Fruit fly (Drosophila melanogaster) whole organism, embryonic: ENCODE data around the gene CG13309.

Experiments used
- Adf1 ChIP-seq: fragments of 200-800 bp; sonication (Bioruptor generic); IDR thresholded peaks from 2 replicates; pipeline ENCODE4 v1.3.6; 2022; ENCODE audit warnings: missing biosample characterization, missing genetic modification characterization
- Blimp-1 ChIP-seq: fragments of 200-800 bp; sonication (Bioruptor generic); optimal IDR thresholded peaks from 3 replicates; lab custom pipeline; 2018; ENCODE audit warnings: missing biosample characterization, missing genetic modification characterization, mild to moderate bottlenecking, moderate library complexity, missing genetic modification reagents
- CG10147 ChIP-seq: fragments of 200-800 bp; sonication (Bioruptor generic); optimal IDR thresholded peaks from 2 replicates; lab custom pipeline; 2019; ENCODE audit warnings: missing biosample characterization, mild to moderate bottlenecking, missing genetic modification characterization, moderate library complexity
- CG11695 ChIP-seq: fragments of 200-800 bp; sonication (Bioruptor generic); IDR thresholded peaks from 3 replicates; pipeline ENCODE4 v1.3.6; 2022; ENCODE audit warnings: missing biosample characterization, missing genetic modification characterization
- CG12769 ChIP-seq: fragments of 200-800 bp; sonication (Bioruptor generic); optimal IDR thresholded peaks from 2 replicates; lab custom pipeline; 2019; ENCODE audit warnings: missing biosample characterization, mild to moderate bottlenecking, missing genetic modification characterization, moderate library complexity
- CG13123 ChIP-seq: fragments of 200-800 bp; sonication (Bioruptor generic); optimal IDR thresholded peaks from 2 replicates; lab custom pipeline; 2016; ENCODE audit warnings: missing biosample characterization, missing genetic modification characterization
- CG13296 ChIP-seq: fragments of 200-800 bp; sonication (Bioruptor generic); optimal IDR thresholded peaks from 3 replicates; lab custom pipeline; 2018; ENCODE audit warnings: missing biosample characterization, mild to moderate bottlenecking, missing genetic modification characterization
- CG13624 ChIP-seq: fragments of 200-800 bp; sonication (Bioruptor generic); optimal IDR thresholded peaks from 2 replicates; lab custom pipeline; 2016; ENCODE audit warnings: missing biosample characterization, missing genetic modification characterization
- CG14441 ChIP-seq: fragments of 200-800 bp; sonication (Bioruptor generic); IDR thresholded peaks from 2 replicates; pipeline ENCODE4 v1.3.6; 2022; ENCODE audit warnings: missing biosample characterization, missing genetic modification characterization
- CG14667 ChIP-seq: fragments of 200-800 bp; sonication (Bioruptor generic); IDR thresholded peaks from 2 replicates; pipeline ENCODE4 v1.3.6; 2022; ENCODE audit warnings: missing biosample characterization, missing genetic modification characterization
- CG15011 ChIP-seq: fragments of 200-800 bp; sonication (Bioruptor generic); optimal IDR thresholded peaks from 3 replicates; lab custom pipeline; 2018; ENCODE audit warnings: missing biosample characterization, mild to moderate bottlenecking, missing genetic modification characterization
- CG16779 ChIP-seq: fragments of 200-800 bp; sonication (Bioruptor generic); IDR thresholded peaks from 2 replicates; pipeline ENCODE4 v1.3.6; 2022; ENCODE audit warnings: missing biosample characterization, missing genetic modification characterization
- CG30020 ChIP-seq: fragments of 200-800 bp; optimal IDR thresholded peaks from 2 replicates; lab custom pipeline; 2019; ENCODE audit warnings: missing biosample characterization, mild to moderate bottlenecking, missing genetic modification characterization, moderate library complexity
- CG3995 ChIP-seq: fragments of 200-800 bp; sonication (Bioruptor generic); optimal IDR thresholded peaks from 3 replicates; lab custom pipeline; 2016; ENCODE audit warnings: missing biosample characterization, missing genetic modification characterization
- CG6254 ChIP-seq: fragments of 200-800 bp; sonication (Bioruptor generic); optimal IDR thresholded peaks from 3 replicates; lab custom pipeline; 2017; ENCODE audit warnings: mild to moderate bottlenecking, missing biosample characterization, missing genetic modification reagents, missing genetic modification characterization
- CG6272 ChIP-seq: fragments of 200-800 bp; sonication (Bioruptor generic); IDR thresholded peaks from 2 replicates; pipeline ENCODE4 v1.3.6; 2022; ENCODE audit warnings: missing biosample characterization, missing genetic modification characterization
- CG7786 ChIP-seq: fragments of 200-800 bp; sonication (Bioruptor generic); optimal IDR thresholded peaks from 2 replicates; lab custom pipeline; 2016; ENCODE audit warnings: missing biosample characterization, missing genetic modification characterization
- Chrac-16 ChIP-seq: fragments of 200-800 bp; sonication (Bioruptor generic); optimal IDR thresholded peaks from 3 replicates; lab custom pipeline; 2016; ENCODE audit warnings: missing biosample characterization, missing genetic modification characterization
- CoRest ChIP-seq: fragments of 200-800 bp; sonication (Bioruptor generic); optimal IDR thresholded peaks from 3 replicates; lab custom pipeline; 2018; ENCODE audit warnings: missing biosample characterization, mild to moderate bottlenecking, missing genetic modification characterization, moderate library complexity
- D19A ChIP-seq: fragments of 200-800 bp; optimal IDR thresholded peaks from 3 replicates; lab custom pipeline; 2019; ENCODE audit warnings: missing biosample characterization, mild to moderate bottlenecking, missing genetic modification characterization, moderate library complexity
- Dek ChIP-seq: fragments of 200-800 bp; sonication (Bioruptor generic); optimal IDR thresholded peaks from 3 replicates; lab custom pipeline; 2019; ENCODE audit warnings: missing biosample characterization, mild to moderate bottlenecking, missing genetic modification characterization, moderate library complexity
- Doc3 ChIP-seq: fragments of 200-800 bp; sonication (Bioruptor generic); IDR thresholded peaks from 3 replicates; pipeline ENCODE4 v1.3.6; 2022; ENCODE audit warnings: missing biosample characterization, missing genetic modification characterization; ENCODE audit not compliant: partially characterized antibody
- E2f1 ChIP-seq: fragments of 200-800 bp; sonication (Bioruptor generic); IDR thresholded peaks from 2 replicates; pipeline ENCODE4 v1.3.6; 2022; ENCODE audit warnings: missing biosample characterization, missing genetic modification characterization
- Eip74EF ChIP-seq, 2 experiments: fragments of 200-800 bp in 1 of 2; fragments of >200 bp in 1 of 2; sonication (Bioruptor generic) in 1 of 2; optimal IDR thresholded peaks; 2 replicates each; lab custom pipeline; 2017 to 2019; ENCODE audit warnings: missing biosample characterization in 2 of 2, missing genetic modification characterization in 2 of 2, mild to moderate bottlenecking in 1 of 2, moderate library complexity in 1 of 2
- Elba2 ChIP-seq: fragments of 200-800 bp; sonication (Bioruptor generic); optimal IDR thresholded peaks from 3 replicates; lab custom pipeline; 2016; ENCODE audit warnings: missing biosample characterization, missing genetic modification characterization
- GATAe ChIP-seq: fragments of 200-800 bp; sonication (Bioruptor generic); conservative IDR thresholded peaks from 2 replicates; pipeline ENCODE4 v1.3.6; 2022; ENCODE audit warnings: missing biosample characterization, missing genetic modification characterization
- Gug ChIP-seq: fragments of 200-800 bp; sonication (Bioruptor generic); IDR thresholded peaks from 4 replicates; pipeline ENCODE4 v1.3.6; 2022; ENCODE audit warnings: missing biosample characterization, missing genetic modification characterization
- Hmr ChIP-seq: fragments of 200-800 bp; sonication (Bioruptor generic); optimal IDR thresholded peaks from 3 replicates; lab custom pipeline; 2017; ENCODE audit warnings: mild to moderate bottlenecking, missing biosample characterization, missing genetic modification reagents, missing genetic modification characterization
- Hr39 ChIP-seq: fragments of >200 bp; optimal IDR thresholded peaks from 2 replicates; lab custom pipeline; 2017
- Hr51 ChIP-seq, 2 experiments: fragments of 200-800 bp; sonication (Bioruptor generic); optimal IDR thresholded peaks; 2 replicates in 1 of 2; 3 replicates in 1 of 2; lab custom pipeline; 2016 to 2018; ENCODE audit warnings: missing biosample characterization in 2 of 2, missing genetic modification characterization in 2 of 2, mild to moderate bottlenecking in 1 of 2, moderate library complexity in 1 of 2
- Med ChIP-seq: fragments of 200-800 bp; sonication (Bioruptor generic); peaks from one replicate; lab custom pipeline; 2016; ENCODE audit warnings: missing biosample characterization, missing genetic modification characterization, mild to moderate bottlenecking, inconsistent platforms, moderate library complexity
- Taf1 ChIP-seq: fragments of 200-800 bp; sonication (Bioruptor generic); IDR thresholded peaks from 2 replicates; pipeline ENCODE4 v1.3.6; 2022; ENCODE audit warnings: missing biosample characterization, missing genetic modification characterization
- Usf ChIP-seq: fragments of 200-800 bp; sonication (Bioruptor generic); optimal IDR thresholded peaks from 2 replicates; lab custom pipeline; 2017; ENCODE audit warnings: missing genotype, missing biosample characterization, missing genetic modification characterization
- Xbp1 ChIP-seq: fragments of 200-800 bp; sonication (Bioruptor generic); optimal IDR thresholded peaks from 3 replicates; lab custom pipeline; 2016; ENCODE audit warnings: missing biosample characterization, mild to moderate bottlenecking, missing genetic modification characterization
- corto ChIP-seq: fragments of 200-800 bp; sonication (Bioruptor generic); optimal IDR thresholded peaks from 2 replicates; lab custom pipeline; 2016; ENCODE audit warnings: missing biosample characterization, mild to moderate bottlenecking, missing genetic modification characterization, moderate library complexity
- croc ChIP-seq: fragments of 200-800 bp; sonication (Bioruptor generic); conservative IDR thresholded peaks from 3 replicates; pipeline ENCODE4 v1.3.6; 2022; ENCODE audit warnings: missing biosample characterization, missing genetic modification characterization
- dmrt11E ChIP-seq: fragments of 200-800 bp; sonication (Bioruptor generic); optimal IDR thresholded peaks from 3 replicates; lab custom pipeline; 2018; ENCODE audit warnings: missing biosample characterization, mild to moderate bottlenecking, missing genetic modification characterization, moderate library complexity
- fd64A ChIP-seq: fragments of 200-800 bp; sonication (Bioruptor generic); optimal IDR thresholded peaks from 3 replicates; lab custom pipeline; 2018; ENCODE audit warnings: missing biosample characterization, mild to moderate bottlenecking, missing genetic modification characterization
- fd96Cb ChIP-seq: fragments of 200-800 bp; sonication (Bioruptor generic); optimal IDR thresholded peaks from 2 replicates; lab custom pipeline; 2018; ENCODE audit warnings: missing biosample characterization, mild to moderate bottlenecking, missing genetic modification characterization, moderate library complexity
- gcm ChIP-seq: fragments of 200-800 bp; sonication (Bioruptor generic); optimal IDR thresholded peaks from 2 replicates; lab custom pipeline; 2019; ENCODE audit warnings: missing biosample characterization, mild to moderate bottlenecking, missing genetic modification characterization, moderate library complexity
- lov ChIP-seq, 2 experiments: fragments of 200-800 bp in 1 of 2; fragments of >200 bp in 1 of 2; sonication (Bioruptor generic) in 1 of 2; IDR thresholded peaks in 1 of 2; optimal IDR thresholded peaks in 1 of 2; 2 replicates in 1 of 2; 3 replicates in 1 of 2; pipeline versions ENCODE4 v1.3.6 to Lab custom; 2017 to 2022; ENCODE audit warnings: missing biosample characterization in 1 of 2, missing genetic modification characterization in 1 of 2
- luna ChIP-seq: fragments of 200-800 bp; sonication (Bioruptor generic); optimal IDR thresholded peaks from 2 replicates; lab custom pipeline; 2016; ENCODE audit warnings: missing biosample characterization, missing genetic modification characterization
- onecut ChIP-seq: fragments of 200-800 bp; sonication (Bioruptor generic); IDR thresholded peaks from 2 replicates; pipeline ENCODE4 v1.3.6; 2022; ENCODE audit warnings: missing biosample characterization, missing genetic modification characterization
- org-1 ChIP-seq: fragments of 200-800 bp; sonication (Bioruptor generic); optimal IDR thresholded peaks from 2 replicates; lab custom pipeline; 2017; ENCODE audit warnings: missing biosample characterization, missing genetic modification characterization
- otp ChIP-seq: fragments of 200-800 bp; sonication (Bioruptor generic); IDR thresholded peaks from 3 replicates; pipeline ENCODE4, ENCODE4 v1.3.6; 2022; ENCODE audit warnings: missing biosample characterization, missing genetic modification characterization
- slbo ChIP-seq: fragments of 200-800 bp; sonication (Bioruptor generic); IDR thresholded peaks from 2 replicates; pipeline ENCODE4 v1.3.6; 2022; ENCODE audit warnings: missing biosample characterization, missing genetic modification characterization
- trem ChIP-seq: fragments of 200-800 bp; optimal IDR thresholded peaks from 3 replicates; lab custom pipeline; 2019; ENCODE audit warnings: missing biosample characterization, mild to moderate bottlenecking, missing genetic modification characterization, moderate library complexity
- ttk ChIP-seq: fragments of 200-800 bp; sonication (Bioruptor generic); IDR thresholded peaks from 2 replicates; pipeline ENCODE4 v2.1.2; 2022; ENCODE audit warnings: missing biosample characterization, missing genetic modification characterization

Gene CG13309

DNA sequence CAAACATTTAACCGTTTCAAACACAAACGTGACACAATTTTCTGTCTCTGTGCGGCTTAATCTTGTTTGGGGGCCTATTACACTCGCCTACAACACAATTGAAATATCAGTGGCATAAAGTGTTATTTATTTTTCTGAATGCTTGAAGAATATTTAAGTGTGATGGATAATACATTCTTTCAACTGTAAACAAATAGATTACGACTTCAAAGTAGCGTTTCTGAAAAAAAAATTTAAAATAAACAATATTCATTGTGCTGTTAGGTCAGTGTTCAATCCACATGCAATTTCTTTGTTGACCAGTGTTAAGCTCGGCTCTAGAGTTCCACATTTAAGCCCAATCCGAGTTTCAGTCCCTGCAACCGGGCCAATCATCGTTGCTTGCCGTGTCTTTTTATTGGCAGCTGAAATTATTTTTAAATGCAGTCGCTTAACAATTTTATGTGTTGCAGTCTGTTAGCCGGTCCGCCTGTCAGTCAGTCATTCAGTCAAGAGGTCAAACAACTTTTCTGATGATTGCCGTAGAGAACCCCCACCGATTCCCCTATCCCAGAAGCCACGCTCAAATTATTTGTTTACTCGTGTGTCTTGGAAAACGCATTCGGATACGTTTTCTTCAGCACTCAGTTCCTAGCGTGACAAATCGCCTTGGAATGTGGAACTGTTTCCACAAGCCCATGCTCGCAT is 37.1 kb upstream of the CG13309 start (continued):
- TF ChIP-seq Usf (GFP tag; lab: Kevin White, UChicago) = no peak
- TF ChIP-seq Taf1 = no peak
- no peak for TF ChIP-seq lov (optimal IDR thresholded peaks at IDR 0.05; lab: Kevin White, UChicago)
- TF ChIP-seq lov (GFP tag; IDR thresholded peaks at IDR 0.05; lab: Robert Waterston, UW) = peak; percentile 65; the same call in 1 of the 3 replicates
- peak; percentile 71 for TF ChIP-seq CG12769
- peak; percentile 82 for TF ChIP-seq CoRest
- no peak for TF ChIP-seq CG16779 (GFP tag; lab: Robert Waterston, UW)
- peak; percentile 27 for TF ChIP-seq Dek (tag; lab: Kevin White, UChicago)
- TF ChIP-seq CG6272 (GFP tag; lab: Robert Waterston, UW) = peak; percentile 70
- no peak for TF ChIP-seq Adf1 (GFP tag; lab: Robert Waterston, UW)
- no peak for TF ChIP-seq fd64A (GFP tag; lab: Kevin White, UChicago)
- TF ChIP-seq CG11695 (GFP tag; lab: Robert Waterston, UW) = peak; percentile 73; the same call in 2 of the 3 replicates
- TF ChIP-seq Blimp-1 (GFP tag; lab: Kevin White, UChicago) = peak; percentile 82
- TF ChIP-seq Doc3 = no peak
- TF ChIP-seq Hr51 (GFP tag; optimal IDR thresholded peaks at IDR 0.05; lab: Kevin White, UChicago) = peak in 1 of 2 experiments; percentile 85
- TF ChIP-seq org-1 = peak; percentile 47
- peak; percentile 62 for TF ChIP-seq ttk
- peak; percentile 42 for TF ChIP-seq CG13624 (GFP tag; lab: Kevin White, UChicago)
- no peak for TF ChIP-seq GATAe (GFP tag; lab: Robert Waterston, UW)
- peak; percentile 69 for TF ChIP-seq CG14441 (GFP tag; lab: Robert Waterston, UW)
- TF ChIP-seq gcm (GFP tag; lab: Kevin White, UChicago) = peak; percentile 79
- peak; percentile 63 for TF ChIP-seq Med (GFP tag; lab: Kevin White, UChicago)
- peak; percentile 70 for TF ChIP-seq D19A (tag; lab: Kevin White, UChicago)
- TF ChIP-seq Eip74EF (GFP tag; optimal IDR thresholded peaks at IDR 0.05; lab: Kevin White, UChicago) = peak in 1 of 2 experiments; percentile 77
- TF ChIP-seq dmrt11E (tag; lab: Kevin White, UChicago) = peak; percentile 84
- TF ChIP-seq CG6254 = peak; percentile 62
- peak; percentile 26 for TF ChIP-seq Hmr (GFP tag; lab: Kevin White, UChicago)
- peak; percentile 74 for TF ChIP-seq Xbp1 (GFP tag; lab: Kevin White, UChicago)
- peak; percentile 65 for TF ChIP-seq croc
- TF ChIP-seq otp (GFP tag; lab: Robert Waterston, UW) = peak; percentile 78
- peak; percentile 32 for TF ChIP-seq CG10147 (GFP tag; lab: Kevin White, UChicago)
- no peak for TF ChIP-seq CG15011 (GFP tag; lab: Kevin White, UChicago)
- peak; percentile 54 for TF ChIP-seq Chrac-16 (GFP tag; lab: Kevin White, UChicago)
- TF ChIP-seq Hr39 (lab: Kevin White, UChicago) = no peak
- TF ChIP-seq trem (tag; lab: Kevin White, UChicago) = peak; percentile 51
- TF ChIP-seq Gug (GFP tag; lab: Robert Waterston, UW) = peak; percentile 20; the same call in 1 of the 4 replicates
- no peak for TF ChIP-seq CG30020 (tag; lab: Kevin White, UChicago)
- no peak for TF ChIP-seq Elba2 (GFP tag; lab: Kevin White, UChicago)
- TF ChIP-seq CG3995 (GFP tag; lab: Kevin White, UChicago) = no peak
- peak; percentile 36 for TF ChIP-seq CG13123
- TF ChIP-seq luna (GFP tag; lab: Kevin White, UChicago) = no peak
- TF ChIP-seq fd96Cb (tag; lab: Kevin White, UChicago) = peak; percentile 80
- TF ChIP-seq CG14667 (GFP tag; lab: Robert Waterston, UW) = peak; percentile 38; the same call in 1 of the 2 replicates
- TF ChIP-seq CG13296 (GFP tag; lab: Kevin White, UChicago) = peak; percentile 25
- TF ChIP-seq onecut (GFP tag; lab: Robert Waterston, UW) = peak; percentile 34; the same call in 1 of the 2 replicates
- TF ChIP-seq E2f1 = peak; percentile 56
- TF ChIP-seq CG7786 (GFP tag; lab: Kevin White, UChicago) = peak; percentile 38
- 0 out of 2 replicates have a peak, but pooled peaks have one; percentile 36 for TF ChIP-seq slbo (GFP tag; lab: Robert Waterston, UW)
- TF ChIP-seq corto = no peak
